Worm (Caenorhabditis elegans) whole organism, young adult: ENCODE measurements around the gene tbx-35.

Experiments
- B0336.3 ChIP-seq: fragments of 200-800 bp; sonication (Bioruptor generic); IDR thresholded peaks from 2 replicates; pipeline ENCODE4 v1.3.6; 2022; ENCODE audit warnings: missing genetic modification characterization, missing compliant biosample characterization
- F10E7.11 ChIP-seq: sonication (generic microtip); optimal IDR thresholded peaks from 2 replicates; lab custom pipeline; 2017; ENCODE audit warnings: mild to moderate bottlenecking, missing genetic modification characterization, moderate library complexity, missing compliant biosample characterization
- F39B2.1 ChIP-seq: fragments of 200-800 bp; sonication (Bioruptor generic); IDR thresholded peaks from 2 replicates; pipeline ENCODE4 v1.3.6; 2022; ENCODE audit warnings: missing genetic modification reagents, missing genetic modification characterization, missing compliant biosample characterization
- Y95B8A.8 ChIP-seq: fragments of 200-800 bp; sonication (Bioruptor generic); IDR thresholded peaks from 2 replicates; pipeline ENCODE4 v1.3.6; 2022; ENCODE audit warnings: missing genetic modification reagents, missing genetic modification characterization, missing compliant biosample characterization
- ZK185.1 ChIP-seq: sonication (generic microtip); optimal IDR thresholded peaks from 2 replicates; lab custom pipeline; 2016; ENCODE audit warnings: mild to moderate bottlenecking, missing genetic modification characterization, missing compliant biosample characterization; ENCODE audit not compliant: poor library complexity, severe bottlenecking
- akir-1 ChIP-seq: fragments of 200-800 bp; sonication (Bioruptor generic); optimal IDR thresholded peaks from 2 replicates; lab custom pipeline; 2018; ENCODE audit warnings: mild to moderate bottlenecking, missing genetic modification characterization, moderate library complexity, missing compliant biosample characterization
- bed-1 ChIP-seq: fragments of 200-800 bp; sonication (Bioruptor generic); IDR thresholded peaks from 2 replicates; pipeline ENCODE4 v1.3.6; 2022; ENCODE audit warnings: missing genetic modification reagents, missing genetic modification characterization, missing compliant biosample characterization
- ceh-100 ChIP-seq: fragments of 200-800 bp; sonication (Bioruptor generic); IDR thresholded peaks from 2 replicates; pipeline ENCODE4 v1.3.6; 2022; ENCODE audit warnings: missing genetic modification reagents, missing genetic modification characterization, missing compliant biosample characterization
- ekl-4 ChIP-seq: fragments of 200-800 bp; sonication (Bioruptor generic); IDR thresholded peaks from 2 replicates; pipeline ENCODE4 v1.3.6; 2022; ENCODE audit warnings: missing genetic modification reagents, missing genetic modification characterization, missing compliant biosample characterization
- hlh-26 ChIP-seq: fragments of 200-800 bp; sonication (Bioruptor generic); conservative IDR thresholded peaks from 2 replicates; pipeline ENCODE4 v1.3.6; 2022; ENCODE audit warnings: missing genetic modification reagents, missing genetic modification characterization, missing compliant biosample characterization
- lsl-1 ChIP-seq: fragments of 200-800 bp; sonication (Bioruptor generic); optimal IDR thresholded peaks from 2 replicates; lab custom pipeline; 2018; ENCODE audit warnings: mild to moderate bottlenecking, missing genetic modification characterization, moderate library complexity, missing compliant biosample characterization
- nfya-1 ChIP-seq: sonication (generic microtip); optimal IDR thresholded peaks from 2 replicates; lab custom pipeline; 2017; ENCODE audit warnings: antibody characterized with exemption, missing compliant biosample characterization, missing genetic modification characterization, borderline replicate concordance; ENCODE audit not compliant: insufficient read depth
- snpc-1.3 ChIP-seq: sonication (generic microtip); optimal IDR thresholded peaks from 2 replicates; lab custom pipeline; 2017; ENCODE audit warnings: missing genetic modification characterization, mild to moderate bottlenecking, missing compliant biosample characterization, antibody characterized with exemption, moderate library complexity, missing genotype, missing genetic modification reagents; ENCODE audit not compliant: insufficient read depth
- snpc-3.4 ChIP-seq: sonication (generic microtip); optimal IDR thresholded peaks from 2 replicates; lab custom pipeline; 2017; ENCODE audit warnings: missing genetic modification characterization, mild to moderate bottlenecking, missing compliant biosample characterization, antibody characterized with exemption, moderate library complexity, missing genotype, missing genetic modification reagents
- snpc-4 ChIP-seq, 5 experiments: fragments of 150-350 bp in 1 of 5; sonication (generic microtip) in 4 of 5; optimal IDR thresholded peaks; 2 replicates each; lab custom pipeline; 2014 to 2018; ENCODE audit warnings: missing genetic modification characterization in 5 of 5, missing biosample characterization in 3 of 5, antibody characterized with exemption in 2 of 5, mild to moderate bottlenecking in 2 of 5, missing compliant biosample characterization in 2 of 5, missing genotype in 2 of 5, moderate library complexity in 2 of 5, missing genetic modification reagents in 1 of 5
- sptf-2 ChIP-seq: fragments of 200-800 bp; sonication (Bioruptor generic); optimal IDR thresholded peaks from 2 replicates; lab custom pipeline; 2018; ENCODE audit warnings: mild to moderate bottlenecking, missing genetic modification characterization, missing compliant biosample characterization
- zim-3 ChIP-seq: sonication (generic microtip); optimal IDR thresholded peaks from 2 replicates; lab custom pipeline; 2017; ENCODE audit warnings: mild to moderate bottlenecking, missing genetic modification characterization, moderate library complexity, missing compliant biosample characterization
- ztf-26 ChIP-seq: sonication (generic microtip); optimal IDR thresholded peaks from 2 replicates; lab custom pipeline; 2017; ENCODE audit warnings: missing genetic modification characterization, missing compliant biosample characterization
- ztf-28 ChIP-seq: fragments of 200-800 bp; sonication (Bioruptor generic); IDR thresholded peaks from 2 replicates; pipeline ENCODE4 v1.3.6; 2022; ENCODE audit warnings: missing genetic modification reagents, missing genetic modification characterization, missing compliant biosample characterization

tbx-35 gene

DNA sequence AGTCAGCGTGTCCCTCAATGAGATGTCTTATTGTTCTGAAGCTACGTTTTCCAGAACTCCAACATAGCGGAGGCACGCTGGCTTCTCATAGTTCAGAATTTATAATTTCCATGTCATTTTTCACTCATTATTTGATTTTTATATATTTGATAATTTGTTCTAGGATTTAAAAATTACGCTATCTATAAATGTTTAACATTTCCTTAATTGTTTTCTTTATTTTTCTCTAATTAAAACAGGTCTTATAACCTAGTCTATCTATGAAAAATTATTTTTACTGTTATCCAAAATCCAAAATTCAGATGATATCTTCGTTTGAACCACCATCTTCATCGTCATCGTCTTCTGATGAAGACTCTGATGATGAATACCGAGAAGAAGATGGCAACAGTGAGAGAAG is 46.9 kb downstream of the tbx-35 start, which contains the start of gene F56D1.1:
Gene F56D1.1, plus strand, starts transcription at position 301 of the 400 bp plus-strand sequence.
- TF ChIP-seq Y95B8A.8 (GFP tag; lab: Robert Waterston, UW) = no peak
- no peak for TF ChIP-seq sptf-2 (GFP tag; lab: Kevin White, UChicago)
- no peak for TF ChIP-seq snpc-1.3 (tag; lab: Kevin White, UChicago)
- TF ChIP-seq nfya-1 (tag; lab: Kevin White, UChicago) = no peak
- TF ChIP-seq, all 124 proteins: peak for 0

ce11 chrII:5474946-5475345 is 50.3 kb downstream of the tbx-35 start, which contains the start of gene ilcr-2:
Gene ilcr-2 (plus strand): TSS chrII:5475246.
- TF ChIP-seq ztf-26 (no peak), nfya-1 (tag; lab: Kevin White, UChicago) (no peak), akir-1 (no peak), snpc-3.4 (tag; lab: Kevin White, UChicago) (no peak), zim-3 (tag; lab: Kevin White, UChicago) (no peak), lsl-1 (GFP tag; lab: Kevin White, UChicago) (no peak), ceh-100 (GFP tag; lab: Robert Waterston, UW) (no peak), snpc-4 (GFP tag; optimal IDR thresholded peaks at IDR 0.05; lab: Kevin White, UChicago) (no peak), snpc-4 (tag; optimal IDR thresholded peaks at IDR 0.05; lab: Kevin White, UChicago) (no peak), ztf-28 (GFP tag; lab: Robert Waterston, UW) (no peak), ZK185.1 (tag; lab: Kevin White, UChicago) (no peak), F10E7.11 (tag; lab: Kevin White, UChicago) (no peak), bed-1 (GFP tag; lab: Robert Waterston, UW) (no peak), F39B2.1 (no peak), B0336.3 (GFP tag; lab: Robert Waterston, UW) (no peak), ekl-4 (GFP tag; lab: Robert Waterston, UW) (no peak), hlh-26 (no peak)
